Fruit fly (Drosophila melanogaster) whole organism, embryonic: ENCODE results near the gene pyd.

Experiments
- Ada2b ChIP-seq: fragments of 200-800 bp; sonication (Bioruptor generic); IDR thresholded peaks from 2 replicates; pipeline ENCODE4 v1.3.6; 2022; ENCODE audit warnings: missing biosample characterization, missing genetic modification characterization
- Antp ChIP-seq: fragments of 200-800 bp; sonication (Bioruptor generic); optimal IDR thresholded peaks from 3 replicates; lab custom pipeline; 2016; ENCODE audit warnings: missing biosample characterization, missing genetic modification characterization
- BtbVII ChIP-seq: fragments of 200-800 bp; sonication (Bioruptor generic); optimal IDR thresholded peaks from 3 replicates; lab custom pipeline; 2017; ENCODE audit warnings: missing biosample characterization, mild to moderate bottlenecking, missing genetic modification characterization
- Bteb2 ChIP-seq: fragments of 200-800 bp; sonication (Bioruptor generic); optimal IDR thresholded peaks from 2 replicates; lab custom pipeline; 2016; ENCODE audit warnings: missing biosample characterization, missing genetic modification characterization
- CG10431 ChIP-seq: fragments of 200-800 bp; sonication (Bioruptor generic); optimal IDR thresholded peaks from 3 replicates; lab custom pipeline; 2018; ENCODE audit warnings: missing biosample characterization, mild to moderate bottlenecking, missing genetic modification characterization
- CG12299 ChIP-seq: fragments of 200-800 bp; sonication (Bioruptor generic); optimal IDR thresholded peaks from 2 replicates; lab custom pipeline; 2018; ENCODE audit warnings: missing biosample characterization, mild to moderate bottlenecking, missing genetic modification characterization
- CG12769 ChIP-seq: fragments of 200-800 bp; sonication (Bioruptor generic); optimal IDR thresholded peaks from 2 replicates; lab custom pipeline; 2019; ENCODE audit warnings: missing biosample characterization, mild to moderate bottlenecking, missing genetic modification characterization, moderate library complexity
- CG13287 ChIP-seq: fragments of 200-800 bp; sonication (Bioruptor generic); IDR thresholded peaks from 2 replicates; pipeline ENCODE4 v1.3.6; 2022; ENCODE audit warnings: missing biosample characterization, missing genetic modification characterization; ENCODE audit not compliant: partially characterized antibody
- CG13296 ChIP-seq: fragments of 200-800 bp; sonication (Bioruptor generic); optimal IDR thresholded peaks from 3 replicates; lab custom pipeline; 2018; ENCODE audit warnings: missing biosample characterization, mild to moderate bottlenecking, missing genetic modification characterization
- CG13894 ChIP-seq: fragments of 200-800 bp; sonication (Bioruptor generic); optimal IDR thresholded peaks from 3 replicates; lab custom pipeline; 2018; ENCODE audit warnings: missing biosample characterization, mild to moderate bottlenecking, missing genetic modification characterization, moderate library complexity
- CG15073 ChIP-seq: fragments of 200-800 bp; sonication (Bioruptor generic); optimal IDR thresholded peaks from 2 replicates; lab custom pipeline; 2016; ENCODE audit warnings: missing biosample characterization, missing genetic modification characterization
- CG15514 ChIP-seq: fragments of 200-800 bp; sonication (Bioruptor generic); optimal IDR thresholded peaks from 3 replicates; lab custom pipeline; 2017; ENCODE audit warnings: missing biosample characterization, missing genetic modification characterization, mild to moderate bottlenecking, moderate library complexity, missing genetic modification reagents
- CG17361 ChIP-seq: fragments of 200-800 bp; sonication (Bioruptor generic); IDR thresholded peaks from 3 replicates; pipeline ENCODE4 v1.3.6; 2022; ENCODE audit warnings: missing biosample characterization, missing genetic modification characterization
- CG34376 ChIP-seq: fragments of 200-800 bp; sonication (Bioruptor generic); optimal IDR thresholded peaks from 2 replicates; lab custom pipeline; 2018; ENCODE audit warnings: missing biosample characterization, mild to moderate bottlenecking, missing genetic modification characterization
- CG34422 ChIP-seq: fragments of 200-800 bp; sonication (Bioruptor generic); IDR thresholded peaks from 3 replicates; pipeline ENCODE4 v1.3.6; 2022; ENCODE audit warnings: missing biosample characterization, missing genetic modification characterization
- CG6765 ChIP-seq: fragments of 200-800 bp; sonication (Bioruptor generic); optimal IDR thresholded peaks from 3 replicates; lab custom pipeline; 2017; ENCODE audit warnings: missing biosample characterization, mild to moderate bottlenecking, missing genetic modification characterization
- CG6813 ChIP-seq: fragments of 200-800 bp; sonication (Bioruptor generic); optimal IDR thresholded peaks from 2 replicates; lab custom pipeline; 2017; ENCODE audit warnings: missing biosample characterization, missing genetic modification characterization, mild to moderate bottlenecking, moderate library complexity, missing genetic modification reagents
- CG7987 ChIP-seq: fragments of 200-800 bp; sonication (Bioruptor generic); optimal IDR thresholded peaks from 2 replicates; lab custom pipeline; 2018; ENCODE audit warnings: missing biosample characterization, mild to moderate bottlenecking, missing genetic modification characterization, moderate library complexity
- CG8290 ChIP-seq, 3 experiments: fragments of 200-800 bp; sonication (Bioruptor generic); optimal IDR thresholded peaks; 2 replicates each; lab custom pipeline; 2016 to 2019; ENCODE audit warnings: missing biosample characterization in 3 of 3, missing genetic modification characterization in 3 of 3, mild to moderate bottlenecking in 2 of 3, moderate library complexity in 1 of 3
- CG9437 ChIP-seq: fragments of 200-800 bp; sonication (Bioruptor generic); optimal IDR thresholded peaks from 2 replicates; lab custom pipeline; 2018; ENCODE audit warnings: missing biosample characterization, mild to moderate bottlenecking, missing genetic modification characterization
- Deaf1 ChIP-seq: fragments of 200-800 bp; optimal IDR thresholded peaks from 3 replicates; lab custom pipeline; 2019; ENCODE audit warnings: missing biosample characterization, mild to moderate bottlenecking, missing genetic modification characterization, moderate library complexity
- Eip74EF ChIP-seq, 2 experiments: fragments of 200-800 bp in 1 of 2; fragments of >200 bp in 1 of 2; sonication (Bioruptor generic) in 1 of 2; optimal IDR thresholded peaks; 2 replicates each; lab custom pipeline; 2017 to 2019; ENCODE audit warnings: missing biosample characterization in 2 of 2, missing genetic modification characterization in 2 of 2, mild to moderate bottlenecking in 1 of 2, moderate library complexity in 1 of 2
- Ets97D ChIP-seq: fragments of 200-800 bp; sonication (Bioruptor generic); optimal IDR thresholded peaks from 3 replicates; lab custom pipeline; 2016; ENCODE audit warnings: missing biosample characterization, missing genetic modification characterization
- HLH4C ChIP-seq: fragments of 200-800 bp; sonication (Bioruptor generic); IDR thresholded peaks from 3 replicates; pipeline ENCODE4 v1.3.6; 2022; ENCODE audit warnings: missing biosample characterization, missing genetic modification characterization; ENCODE audit not compliant: partially characterized antibody
- Hmr ChIP-seq: fragments of 200-800 bp; sonication (Bioruptor generic); optimal IDR thresholded peaks from 3 replicates; lab custom pipeline; 2017; ENCODE audit warnings: mild to moderate bottlenecking, missing biosample characterization, missing genetic modification reagents, missing genetic modification characterization
- Hr78 ChIP-seq, 2 experiments: fragments of 200-800 bp in 1 of 2; fragments of >200 bp in 1 of 2; sonication (Bioruptor generic) in 1 of 2; optimal IDR thresholded peaks; 2 replicates each; lab custom pipeline; 2017 to 2019; ENCODE audit warnings: missing biosample characterization in 2 of 2, missing genetic modification characterization in 2 of 2, mild to moderate bottlenecking in 1 of 2, moderate library complexity in 1 of 2
- Med ChIP-seq: fragments of 200-800 bp; sonication (Bioruptor generic); peaks from one replicate; lab custom pipeline; 2016; ENCODE audit warnings: missing biosample characterization, missing genetic modification characterization, mild to moderate bottlenecking, inconsistent platforms, moderate library complexity
- Six4 ChIP-seq: fragments of 200-800 bp; sonication (Bioruptor generic); optimal IDR thresholded peaks from 2 replicates; lab custom pipeline; 2016; ENCODE audit warnings: missing biosample characterization, missing genetic modification characterization
- abd-A ChIP-seq: fragments of 200-800 bp; sonication (Bioruptor generic); optimal IDR thresholded peaks from 3 replicates; lab custom pipeline; 2019; ENCODE audit warnings: missing biosample characterization, mild to moderate bottlenecking, missing genetic modification characterization, moderate library complexity
- bcd ChIP-seq: fragments of 200-800 bp; sonication (Bioruptor generic); optimal IDR thresholded peaks from 2 replicates; lab custom pipeline; 2017; ENCODE audit warnings: missing biosample characterization, mild to moderate bottlenecking, missing genetic modification characterization
- bigmax ChIP-seq: fragments of 200-800 bp; sonication (Bioruptor generic); optimal IDR thresholded peaks from 2 replicates; lab custom pipeline; 2018; ENCODE audit warnings: missing biosample characterization, mild to moderate bottlenecking, missing genetic modification characterization
- cad ChIP-seq: fragments of >200 bp; optimal IDR thresholded peaks from 2 replicates; lab custom pipeline; 2017; ENCODE audit warnings: missing biosample characterization, missing genetic modification characterization
- caup ChIP-seq: fragments of 200-800 bp; sonication (Bioruptor generic); optimal IDR thresholded peaks from 3 replicates; lab custom pipeline; 2017; ENCODE audit warnings: missing biosample characterization, mild to moderate bottlenecking, missing genetic modification characterization, moderate library complexity; ENCODE audit not compliant: severe bottlenecking
- chinmo ChIP-seq: fragments of 200-800 bp; sonication (Bioruptor generic); IDR thresholded peaks from 4 replicates; pipeline ENCODE4 v1.3.6; 2022; ENCODE audit warnings: missing biosample characterization, missing genetic modification characterization; ENCODE audit not compliant: partially characterized antibody
- dysf ChIP-seq: fragments of 200-800 bp; sonication (Bioruptor generic); IDR thresholded peaks from 3 replicates; pipeline ENCODE4 v1.3.6; 2022; ENCODE audit warnings: missing biosample characterization, missing genetic modification characterization
- gcm2 ChIP-seq: fragments of 200-800 bp; sonication (Bioruptor generic); optimal IDR thresholded peaks from 2 replicates; lab custom pipeline; 2016; ENCODE audit warnings: missing biosample characterization, missing genetic modification characterization
- lab ChIP-seq: fragments of 200-800 bp; sonication (Bioruptor generic); optimal IDR thresholded peaks from 3 replicates; lab custom pipeline; 2017; ENCODE audit warnings: missing biosample characterization, missing genetic modification characterization, mild to moderate bottlenecking, moderate library complexity, missing genetic modification reagents
- mirr ChIP-seq: fragments of 200-800 bp; sonication (Bioruptor generic); optimal IDR thresholded peaks from 3 replicates; lab custom pipeline; 2018; ENCODE audit warnings: missing biosample characterization, mild to moderate bottlenecking, missing genetic modification characterization
- pb ChIP-seq: fragments of 200-800 bp; sonication (Bioruptor generic); optimal IDR thresholded peaks from 3 replicates; lab custom pipeline; 2016; ENCODE audit warnings: missing biosample characterization, missing genetic modification characterization
- pros ChIP-seq: fragments of 200-800 bp; sonication (Bioruptor generic); optimal IDR thresholded peaks from 3 replicates; lab custom pipeline; 2019; ENCODE audit warnings: missing biosample characterization, mild to moderate bottlenecking, missing genetic modification characterization, moderate library complexity
- pzg ChIP-seq: fragments of 200-800 bp; sonication (Bioruptor generic); optimal IDR thresholded peaks from 3 replicates; lab custom pipeline; 2018; ENCODE audit warnings: missing biosample characterization, mild to moderate bottlenecking, missing genetic modification characterization, moderate library complexity
- scrt ChIP-seq: fragments of 200-800 bp; sonication (Bioruptor generic); optimal IDR thresholded peaks from 2 replicates; lab custom pipeline; 2018; ENCODE audit warnings: missing biosample characterization, mild to moderate bottlenecking, missing genetic modification characterization, moderate library complexity
- sd ChIP-seq: fragments of 200-800 bp; sonication (Bioruptor generic); optimal IDR thresholded peaks from 3 replicates; lab custom pipeline; 2018; ENCODE audit warnings: missing biosample characterization, mild to moderate bottlenecking, missing genetic modification characterization, moderate library complexity
- sens ChIP-seq: fragments of 200-800 bp; sonication (Bioruptor generic); peaks from one replicate; lab custom pipeline; 2016; ENCODE audit warnings: missing biosample characterization, missing genetic modification characterization
- sens-2 ChIP-seq: fragments of 200-800 bp; sonication (Bioruptor generic); IDR thresholded peaks from 2 replicates; pipeline ENCODE4 v1.3.6; 2022; ENCODE audit warnings: missing biosample characterization, missing genetic modification characterization
- sqz ChIP-seq: fragments of 200-800 bp; sonication (Bioruptor generic); optimal IDR thresholded peaks from 3 replicates; lab custom pipeline; 2018; ENCODE audit warnings: missing biosample characterization, mild to moderate bottlenecking, missing genetic modification characterization
- sug ChIP-seq: fragments of 200-800 bp; optimal IDR thresholded peaks from 2 replicates; lab custom pipeline; 2019; ENCODE audit warnings: missing biosample characterization, mild to moderate bottlenecking, missing genetic modification characterization, moderate library complexity
- vvl ChIP-seq: fragments of 200-800 bp; sonication (Bioruptor generic); IDR thresholded peaks from 2 replicates; pipeline ENCODE4 v1.3.6; 2022; ENCODE audit warnings: missing biosample characterization, missing genetic modification characterization

Gene pyd

DNA sequence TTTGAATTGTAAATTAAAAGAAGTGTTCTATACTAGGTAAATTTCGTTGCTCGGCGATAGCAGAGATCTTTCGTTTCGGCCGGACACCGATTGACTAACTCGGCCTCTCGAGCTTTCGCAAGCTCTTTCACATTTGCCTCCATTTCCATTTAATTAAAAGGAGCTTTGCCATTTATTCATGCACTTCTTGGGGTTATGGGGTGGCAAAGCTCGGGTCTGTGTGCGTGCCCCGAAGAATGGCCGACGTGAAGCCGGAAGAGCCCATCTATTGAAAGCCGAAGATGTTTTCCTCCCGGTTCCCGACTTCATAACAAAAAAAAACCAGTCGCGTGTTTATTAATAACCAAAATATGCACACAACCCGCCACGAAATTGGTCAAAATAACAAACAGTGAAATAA lies 131.8 kb downstream of the pyd start:
- no peak for TF ChIP-seq CG10431 (GFP tag; lab: Kevin White, UChicago)
- TF ChIP-seq CG7987 (GFP tag; lab: Kevin White, UChicago) = peak; percentile 12
- TF ChIP-seq CG34422 (GFP tag; lab: Robert Waterston, UW) = no peak
- peak; percentile 54; the same call in 1 of the 2 replicates for TF ChIP-seq vvl
- TF ChIP-seq CG6765 = no peak
- TF ChIP-seq CG15073 = no peak
- no peak for TF ChIP-seq pros
- TF ChIP-seq dysf (GFP tag; lab: Robert Waterston, UW) = peak; percentile 26; the same call in 1 of the 3 replicates
- TF ChIP-seq CG13894 (tag; lab: Kevin White, UChicago) = peak; percentile 90
- no peak for TF ChIP-seq Antp (GFP tag; lab: Kevin White, UChicago)
- peak in 1 of 2 experiments; percentile 66 for TF ChIP-seq Eip74EF (GFP tag; optimal IDR thresholded peaks at IDR 0.05; lab: Kevin White, UChicago)
- TF ChIP-seq Ets97D = peak; percentile 16
- peak; percentile 39 for TF ChIP-seq lab (GFP tag; lab: Kevin White, UChicago)
- peak; percentile 10 for TF ChIP-seq CG15514 (GFP tag; lab: Kevin White, UChicago)
- peak; percentile 20 for TF ChIP-seq Hmr (GFP tag; lab: Kevin White, UChicago)
- peak; percentile 33 for TF ChIP-seq bigmax
- TF ChIP-seq pzg (GFP tag; lab: Kevin White, UChicago) = peak; percentile 3
- TF ChIP-seq scrt (GFP tag; lab: Kevin White, UChicago) = peak; percentile 6
- TF ChIP-seq CG8290 (GFP tag; optimal IDR thresholded peaks at IDR 0.05; lab: Kevin White, UChicago) = no peak
- peak in 1 of 2 experiments; percentile 11 for TF ChIP-seq CG8290 (tag; optimal IDR thresholded peaks at IDR 0.05; lab: Kevin White, UChicago)
- TF ChIP-seq Hr78 (GFP tag; optimal IDR thresholded peaks at IDR 0.05; lab: Kevin White, UChicago) = peak in 1 of 2 experiments; percentile 65
- TF ChIP-seq CG12769 (tag; lab: Kevin White, UChicago) = peak; percentile 54
- peak; percentile 89 for TF ChIP-seq chinmo (GFP tag; lab: Robert Waterston, UW)
- TF ChIP-seq Deaf1 (tag; lab: Kevin White, UChicago) = peak; percentile 93
- TF ChIP-seq CG13296 = peak; percentile 38
- TF ChIP-seq abd-A = peak; percentile 76
- TF ChIP-seq cad (GFP tag; lab: Kevin White, UChicago) = no peak
- TF ChIP-seq CG34376 (GFP tag; lab: Kevin White, UChicago) = peak; percentile 55
- no peak for TF ChIP-seq CG12299 (tag; lab: Kevin White, UChicago)
- TF ChIP-seq Med (GFP tag; lab: Kevin White, UChicago) = peak; percentile 72
- TF ChIP-seq sens-2 (GFP tag; lab: Robert Waterston, UW) = no peak

DNA sequence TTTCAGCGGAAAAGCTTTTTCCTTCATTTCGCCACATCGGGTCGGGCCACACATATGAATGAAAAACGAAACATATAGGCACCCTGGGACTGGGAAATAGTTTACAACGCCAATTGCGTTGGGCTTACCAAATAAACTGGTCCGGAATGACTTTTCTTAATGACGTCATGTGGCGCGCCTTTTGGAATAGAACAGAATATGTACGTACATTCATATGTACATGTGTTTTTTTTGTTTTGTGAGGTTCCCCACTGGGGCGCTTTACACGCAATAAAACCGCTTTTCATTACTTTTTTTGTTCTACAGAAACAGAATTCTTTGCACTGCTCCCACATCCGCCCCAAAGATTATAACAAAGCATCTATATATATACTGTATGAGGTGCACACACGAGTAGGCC lies 133.4 kb downstream of the pyd start:
- TF ChIP-seq CG13287 (no peak), sd (tag; lab: Kevin White, UChicago) (peak; percentile 68), caup (GFP tag; lab: Kevin White, UChicago) (no peak), bcd (GFP tag; lab: Kevin White, UChicago) (no peak), sqz (GFP tag; lab: Kevin White, UChicago) (no peak), CG12769 (tag; lab: Kevin White, UChicago) (peak; percentile 28), pb (GFP tag; lab: Kevin White, UChicago) (no peak), Ada2b (GFP tag; lab: Robert Waterston, UW) (no peak), Six4 (GFP tag; lab: Kevin White, UChicago) (no peak), pzg (GFP tag; lab: Kevin White, UChicago) (no peak), Deaf1 (tag; lab: Kevin White, UChicago) (peak; percentile 13), Bteb2 (GFP tag; lab: Kevin White, UChicago) (no peak), abd-A (peak; percentile 71), CG17361 (no peak), CG9437 (GFP tag; lab: Kevin White, UChicago) (no peak), gcm2 (GFP tag; lab: Kevin White, UChicago) (no peak), mirr (GFP tag; lab: Kevin White, UChicago) (peak; percentile 60), sug (tag; lab: Kevin White, UChicago) (no peak), sens (GFP tag; lab: Kevin White, UChicago) (peak; percentile 44), HLH4C (GFP tag; lab: Robert Waterston, UW) (no peak), BtbVII (no peak), CG6813 (no peak)
